Worm (Caenorhabditis elegans): ENCODE data around the gene C18A3.10.

DNA sequence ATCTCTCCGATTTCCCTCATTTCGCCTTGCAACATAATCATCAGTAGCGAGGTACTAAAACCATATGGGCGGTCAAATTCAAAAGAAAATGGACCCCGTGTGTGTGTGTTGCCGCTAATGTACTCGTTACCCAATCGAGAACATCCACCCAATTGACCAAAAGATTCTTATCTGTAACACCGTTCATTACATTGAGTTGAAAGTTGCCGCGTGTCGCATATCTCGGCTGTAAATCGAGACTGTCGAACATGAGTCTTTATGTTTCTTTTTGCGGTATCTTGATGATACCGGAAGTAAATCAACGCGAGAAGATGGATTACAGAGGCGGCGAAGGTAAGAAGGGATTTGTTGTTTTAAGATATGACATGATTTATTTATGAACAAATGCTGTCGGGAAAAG, 20.1 kb upstream of the C18A3.10 start:
- no peak for TF ChIP-seq fos-1 (tag; optimal IDR thresholded peaks at IDR 0.05)
- TF ChIP-seq tbx-2 (tag; optimal IDR thresholded peaks at IDR 0.05) = no peak
- no peak for TF ChIP-seq snpc-4 (tag; optimal IDR thresholded peaks at IDR 0.05)
- no peak for TF ChIP-seq ama-1 (optimal IDR thresholded peaks at IDR 0.05)
- TF ChIP-seq elt-2 (tag; optimal IDR thresholded peaks at IDR 0.05) = no peak
- no peak for TF ChIP-seq unc-62 (GFP tag; optimal IDR thresholded peaks at IDR 0.05)
- no peak for TF ChIP-seq egl-5 (tag; optimal IDR thresholded peaks at IDR 0.05)
- no peak for TF ChIP-seq zag-1 (tag; optimal IDR thresholded peaks at IDR 0.05)
- TF ChIP-seq ztf-4 (tag; optimal IDR thresholded peaks at IDR 0.05) = no peak
- peak; percentile 74 for TF ChIP-seq elt-1 (tag; optimal IDR thresholded peaks at IDR 0.05)
- TF ChIP-seq nhr-12 (tag; optimal IDR thresholded peaks at IDR 0.05) = no peak
